Worm (Caenorhabditis elegans) whole organism, L4/young adult: ENCODE data around the gene F46C5.9.

Source experiments
- dao-5 ChIP-seq: sonication (generic microtip); optimal IDR thresholded peaks from 2 replicates; lab custom pipeline; 2016; ENCODE audit warnings: missing genotype, missing genetic modification characterization, moderate library complexity, missing compliant biosample characterization
- him-1 ChIP-seq: sonication (generic microtip); optimal IDR thresholded peaks from 2 replicates; lab custom pipeline; 2016; ENCODE audit warnings: missing genotype, missing genetic modification reagents, missing genetic modification characterization, missing compliant biosample characterization

DNA sequence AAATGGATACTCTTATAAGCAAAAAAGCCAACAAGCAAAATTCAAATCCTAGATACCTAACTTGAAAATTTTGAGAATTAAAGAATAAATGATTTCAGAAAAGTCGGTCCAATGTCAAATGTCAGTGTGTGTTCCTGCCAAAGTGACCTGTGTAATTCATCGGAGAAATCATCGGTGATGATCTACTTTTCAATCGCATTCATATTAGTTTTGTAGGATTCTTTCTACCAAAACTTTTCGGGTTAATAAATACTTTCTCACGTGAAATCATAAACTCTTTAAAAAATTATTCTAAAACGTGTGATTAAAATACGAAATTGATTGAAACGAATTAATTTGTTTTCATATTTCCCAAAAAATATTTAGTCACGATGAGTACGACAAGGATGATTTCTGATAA lies 28.5 kb upstream of the F46C5.9 start, which contains the start of gene F46C5.7:
- TF ChIP-seq him-1 (tag; lab: Kevin White, UChicago), result no peak
- TF ChIP-seq dao-5 (tag; lab: Kevin White, UChicago), result no peak
